Fruit fly (Drosophila melanogaster) whole organism, embryonic: ENCODE results near the gene CG15418.
A peak's percentile ranks its signal among the peaks of the same experiment; 100 is the strongest.

Experiments used
- Abd-B ChIP-seq: fragments of 200-800 bp; sonication (Bioruptor generic); optimal IDR thresholded peaks from 2 replicates; lab custom pipeline; 2018; ENCODE audit warnings: missing biosample characterization, mild to moderate bottlenecking, missing genetic modification characterization, moderate library complexity
- Ada2b ChIP-seq: fragments of 200-800 bp; sonication (Bioruptor generic); IDR thresholded peaks from 2 replicates; pipeline ENCODE4 v1.3.6; 2022; ENCODE audit warnings: missing biosample characterization, missing genetic modification characterization
- Aef1 ChIP-seq: fragments of 200-800 bp; sonication (Bioruptor generic); IDR thresholded peaks from 3 replicates; pipeline ENCODE4 v1.3.6; 2022; ENCODE audit warnings: missing biosample characterization, missing genetic modification characterization
- Antp ChIP-seq: fragments of 200-800 bp; sonication (Bioruptor generic); optimal IDR thresholded peaks from 3 replicates; lab custom pipeline; 2016; ENCODE audit warnings: missing biosample characterization, missing genetic modification characterization
- B-H2 ChIP-seq: fragments of 200-800 bp; sonication (Bioruptor generic); optimal IDR thresholded peaks from 2 replicates; lab custom pipeline; 2018; ENCODE audit warnings: missing biosample characterization, mild to moderate bottlenecking, missing genetic modification characterization
- CG10209 ChIP-seq: fragments of 200-800 bp; sonication (Bioruptor generic); optimal IDR thresholded peaks from 3 replicates; lab custom pipeline; 2017; ENCODE audit warnings: missing biosample characterization, mild to moderate bottlenecking, missing genetic modification characterization, missing genetic modification reagents
- CG10431 ChIP-seq: fragments of 200-800 bp; sonication (Bioruptor generic); optimal IDR thresholded peaks from 3 replicates; lab custom pipeline; 2018; ENCODE audit warnings: missing biosample characterization, mild to moderate bottlenecking, missing genetic modification characterization
- CG12299 ChIP-seq: fragments of 200-800 bp; sonication (Bioruptor generic); optimal IDR thresholded peaks from 2 replicates; lab custom pipeline; 2018; ENCODE audit warnings: missing biosample characterization, mild to moderate bottlenecking, missing genetic modification characterization
- CG12659 ChIP-seq: fragments of 200-800 bp; sonication (Bioruptor generic); optimal IDR thresholded peaks from 3 replicates; lab custom pipeline; 2017; ENCODE audit warnings: mild to moderate bottlenecking, missing biosample characterization, missing genetic modification reagents, missing genetic modification characterization
- CG12769 ChIP-seq: fragments of 200-800 bp; sonication (Bioruptor generic); optimal IDR thresholded peaks from 2 replicates; lab custom pipeline; 2019; ENCODE audit warnings: missing biosample characterization, mild to moderate bottlenecking, missing genetic modification characterization, moderate library complexity
- CG14050 ChIP-seq: fragments of 200-800 bp; sonication (Bioruptor generic); IDR thresholded peaks from 3 replicates; pipeline ENCODE4 v1.3.6; 2022; ENCODE audit warnings: missing biosample characterization, missing genetic modification characterization
- CG14710 ChIP-seq: fragments of 200-800 bp; sonication (Bioruptor generic); optimal IDR thresholded peaks from 3 replicates; lab custom pipeline; 2019; ENCODE audit warnings: missing biosample characterization, mild to moderate bottlenecking, missing genetic modification characterization, moderate library complexity
- CG15514 ChIP-seq: fragments of 200-800 bp; sonication (Bioruptor generic); optimal IDR thresholded peaks from 3 replicates; lab custom pipeline; 2017; ENCODE audit warnings: missing biosample characterization, missing genetic modification characterization, mild to moderate bottlenecking, moderate library complexity, missing genetic modification reagents
- CG16813 ChIP-seq: fragments of 200-800 bp; sonication (Bioruptor generic); IDR thresholded peaks from 3 replicates; pipeline ENCODE4 v1.3.6; 2022; ENCODE audit warnings: missing biosample characterization, missing genetic modification characterization; ENCODE audit not compliant: partially characterized antibody
- CG16815 ChIP-seq: fragments of 200-800 bp; sonication (Bioruptor generic); optimal IDR thresholded peaks from 3 replicates; lab custom pipeline; 2017; ENCODE audit warnings: missing biosample characterization, mild to moderate bottlenecking, missing genetic modification characterization
- CG18476 ChIP-seq: fragments of 200-800 bp; sonication (Bioruptor generic); optimal IDR thresholded peaks from 2 replicates; lab custom pipeline; 2016; ENCODE audit warnings: missing biosample characterization, mild to moderate bottlenecking, missing genetic modification characterization
- CG18619 ChIP-seq: fragments of 200-800 bp; sonication (Bioruptor generic); optimal IDR thresholded peaks from 3 replicates; lab custom pipeline; 2017; ENCODE audit warnings: missing biosample characterization, mild to moderate bottlenecking, missing genetic modification characterization
- CG18764 ChIP-seq: fragments of 200-800 bp; sonication (Bioruptor generic); optimal IDR thresholded peaks from 3 replicates; lab custom pipeline; 2016; ENCODE audit warnings: missing biosample characterization, missing genetic modification characterization
- CG2202 ChIP-seq: fragments of 200-800 bp; sonication (Bioruptor generic); optimal IDR thresholded peaks from 2 replicates; lab custom pipeline; 2018; ENCODE audit warnings: missing biosample characterization, mild to moderate bottlenecking, missing genetic modification characterization
- CG30020 ChIP-seq: fragments of 200-800 bp; optimal IDR thresholded peaks from 2 replicates; lab custom pipeline; 2019; ENCODE audit warnings: missing biosample characterization, mild to moderate bottlenecking, missing genetic modification characterization, moderate library complexity
- CG30431 ChIP-seq: fragments of 200-800 bp; sonication (Bioruptor generic); optimal IDR thresholded peaks from 2 replicates; lab custom pipeline; 2017; ENCODE audit warnings: missing biosample characterization, missing genetic modification characterization
- CG31388 ChIP-seq: fragments of 200-800 bp; sonication (Bioruptor generic); optimal IDR thresholded peaks from 2 replicates; lab custom pipeline; 2016; ENCODE audit warnings: missing biosample characterization, missing genetic modification characterization
- CG32532 ChIP-seq: fragments of 200-800 bp; sonication (Bioruptor generic); IDR thresholded peaks from 2 replicates; pipeline ENCODE4 v1.3.6; 2022; ENCODE audit warnings: missing biosample characterization, missing genetic modification characterization
- CG32767 ChIP-seq: fragments of 200-800 bp; sonication (Bioruptor generic); IDR thresholded peaks from 2 replicates; pipeline ENCODE4 v1.3.6; 2022; ENCODE audit warnings: missing biosample characterization, missing genetic modification characterization
- CG3726 ChIP-seq: fragments of 200-800 bp; sonication (Bioruptor generic); IDR thresholded peaks from 3 replicates; pipeline ENCODE4, ENCODE4 v1.3.6; 2022; ENCODE audit warnings: missing biosample characterization, missing genetic modification characterization
- CG4404 ChIP-seq: fragments of 200-800 bp; sonication (Bioruptor generic); IDR thresholded peaks from 2 replicates; pipeline ENCODE4 v1.3.6; 2022; ENCODE audit warnings: missing biosample characterization, missing genetic modification characterization
- CG4424 ChIP-seq: fragments of 200-800 bp; sonication (Bioruptor generic); optimal IDR thresholded peaks from 3 replicates; lab custom pipeline; 2016; ENCODE audit warnings: missing biosample characterization, missing genetic modification characterization
- CG5180 ChIP-seq: fragments of 200-800 bp; sonication (Bioruptor generic); optimal IDR thresholded peaks from 3 replicates; lab custom pipeline; 2017; ENCODE audit warnings: missing biosample characterization, missing genetic modification characterization, mild to moderate bottlenecking, moderate library complexity, missing genetic modification reagents
- CG6765 ChIP-seq: fragments of 200-800 bp; sonication (Bioruptor generic); optimal IDR thresholded peaks from 3 replicates; lab custom pipeline; 2017; ENCODE audit warnings: missing biosample characterization, mild to moderate bottlenecking, missing genetic modification characterization
- CG7271 ChIP-seq: fragments of 200-800 bp; sonication (Bioruptor generic); optimal IDR thresholded peaks from 2 replicates; lab custom pipeline; 2018; ENCODE audit warnings: missing biosample characterization, mild to moderate bottlenecking, missing genetic modification characterization, moderate library complexity
- CG8359 ChIP-seq: fragments of 200-800 bp; sonication (Bioruptor generic); optimal IDR thresholded peaks from 2 replicates; lab custom pipeline; 2017; ENCODE audit warnings: missing biosample characterization, mild to moderate bottlenecking, missing genetic modification characterization, borderline replicate concordance
- CG9437 ChIP-seq: fragments of 200-800 bp; sonication (Bioruptor generic); optimal IDR thresholded peaks from 2 replicates; lab custom pipeline; 2018; ENCODE audit warnings: missing biosample characterization, mild to moderate bottlenecking, missing genetic modification characterization
- Camta ChIP-seq: fragments of 200-800 bp; sonication (Bioruptor generic); optimal IDR thresholded peaks from 2 replicates; lab custom pipeline; 2016; ENCODE audit warnings: missing biosample characterization, missing genetic modification characterization
- Hr3 ChIP-seq: fragments of 200-800 bp; sonication (Bioruptor generic); optimal IDR thresholded peaks from 3 replicates; lab custom pipeline; 2016; ENCODE audit warnings: missing biosample characterization, missing genetic modification characterization
- Hsf ChIP-seq: fragments of 200-800 bp; sonication (Bioruptor generic); optimal IDR thresholded peaks from 3 replicates; lab custom pipeline; 2016; ENCODE audit warnings: missing biosample characterization, missing genetic modification characterization
- Mes4 ChIP-seq: fragments of 200-800 bp; sonication (Bioruptor generic); optimal IDR thresholded peaks from 2 replicates; lab custom pipeline; 2016; ENCODE audit warnings: missing biosample characterization, missing genetic modification characterization
- YL-1 ChIP-seq: fragments of 200-800 bp; sonication (Bioruptor generic); optimal IDR thresholded peaks from 3 replicates; lab custom pipeline; 2017; ENCODE audit warnings: missing biosample characterization, mild to moderate bottlenecking, missing genetic modification characterization
- ase ChIP-seq: fragments of 200-800 bp; sonication (Bioruptor generic); IDR thresholded peaks from 3 replicates; pipeline ENCODE4 v1.3.6; 2022; ENCODE audit warnings: missing biosample characterization, missing genetic modification characterization
- btn ChIP-seq: fragments of 200-800 bp; sonication (Bioruptor generic); optimal IDR thresholded peaks from 2 replicates; lab custom pipeline; 2016; ENCODE audit warnings: missing biosample characterization, missing genetic modification characterization
- dati ChIP-seq: fragments of 200-800 bp; sonication (Bioruptor generic); IDR thresholded peaks from 2 replicates; pipeline ENCODE4 v1.3.6; 2022; ENCODE audit warnings: missing biosample characterization, missing genetic modification characterization
- fd96Cb ChIP-seq: fragments of 200-800 bp; sonication (Bioruptor generic); optimal IDR thresholded peaks from 2 replicates; lab custom pipeline; 2018; ENCODE audit warnings: missing biosample characterization, mild to moderate bottlenecking, missing genetic modification characterization, moderate library complexity
- lab ChIP-seq: fragments of 200-800 bp; sonication (Bioruptor generic); optimal IDR thresholded peaks from 3 replicates; lab custom pipeline; 2017; ENCODE audit warnings: missing biosample characterization, missing genetic modification characterization, mild to moderate bottlenecking, moderate library complexity, missing genetic modification reagents
- lola ChIP-seq, 3 experiments: fragments of >200 bp in 2 of 3; fragments of 200-800 bp in 1 of 3; sonication (Bioruptor generic) in 1 of 3; optimal IDR thresholded peaks; 2 replicates each; lab custom pipeline; 2017 to 2019; ENCODE audit warnings: missing biosample characterization in 3 of 3, missing genetic modification characterization in 3 of 3, mild to moderate bottlenecking in 1 of 3, moderate library complexity in 1 of 3
- pho ChIP-seq: fragments of 200-800 bp; sonication (Bioruptor generic); optimal IDR thresholded peaks from 2 replicates; lab custom pipeline; 2016; ENCODE audit warnings: missing biosample characterization, missing genetic modification characterization
- ro ChIP-seq: fragments of 200-800 bp; sonication (Bioruptor generic); IDR thresholded peaks from 2 replicates; pipeline ENCODE4 v1.3.6; 2022; ENCODE audit warnings: missing biosample characterization, missing genetic modification characterization
- trh ChIP-seq: fragments of 200-800 bp; sonication (Bioruptor generic); optimal IDR thresholded peaks from 2 replicates; lab custom pipeline; 2016; ENCODE audit warnings: missing biosample characterization, missing genetic modification characterization
- tup ChIP-seq: fragments of 200-800 bp; sonication (Bioruptor generic); optimal IDR thresholded peaks from 2 replicates; lab custom pipeline; 2016; ENCODE audit warnings: missing biosample characterization, mild to moderate bottlenecking, missing genetic modification characterization, moderate library complexity
- vnd ChIP-seq: fragments of 200-800 bp; sonication (Bioruptor generic); IDR thresholded peaks from 3 replicates; pipeline ENCODE4 v1.3.6; 2022; ENCODE audit warnings: missing biosample characterization, missing genetic modification characterization; ENCODE audit not compliant: partially characterized antibody
- wdn ChIP-seq: fragments of 200-800 bp; sonication (Bioruptor generic); IDR thresholded peaks from 2 replicates; pipeline ENCODE4 v1.3.6; 2022; ENCODE audit warnings: missing biosample characterization, missing genetic modification characterization
- zf30C ChIP-seq: fragments of 200-800 bp; sonication (Bioruptor generic); optimal IDR thresholded peaks from 3 replicates; lab custom pipeline; 2018; ENCODE audit warnings: missing biosample characterization, mild to moderate bottlenecking, missing genetic modification characterization

Gene CG15418

dm6 chr2L:3655698-3656105 lies 34.2 kb upstream of the CG15418 start (continued):
- TF ChIP-seq CG9437 (GFP tag; lab: Kevin White, UChicago) (peak; percentile 93), trh (GFP tag; lab: Kevin White, UChicago) (peak; percentile 87), Aef1 (GFP tag; lab: Robert Waterston, UW) (peak; percentile 97), CG32532 (GFP tag; lab: Robert Waterston, UW) (peak; percentile 99), tup (GFP tag; lab: Kevin White, UChicago) (peak; percentile 91), CG5180 (GFP tag; lab: Kevin White, UChicago) (peak; percentile 92), CG4404 (GFP tag; lab: Robert Waterston, UW) (peak; percentile 95), CG32767 (peak; percentile 97), pho (peak; percentile 99), YL-1 (GFP tag; lab: Kevin White, UChicago) (peak; percentile 91), CG12659 (peak; percentile 99), CG10209 (GFP tag; lab: Kevin White, UChicago) (peak; percentile 97), CG7271 (tag; lab: Kevin White, UChicago) (peak; percentile 90), CG6765 (GFP tag; lab: Kevin White, UChicago) (peak; percentile 97), CG8359 (GFP tag; lab: Kevin White, UChicago) (peak; percentile 95), lab (GFP tag; lab: Kevin White, UChicago) (peak; percentile 99), CG18764 (peak; percentile 96), CG14050 (GFP tag; lab: Robert Waterston, UW) (peak; percentile 97), B-H2 (GFP tag; lab: Kevin White, UChicago) (peak; percentile 99), lola (GFP tag; optimal IDR thresholded peaks at IDR 0.05; lab: Kevin White, UChicago) (peak in 1 of 3 experiments; percentile 95), Abd-B (peak; percentile 98), fd96Cb (tag; lab: Kevin White, UChicago) (peak; percentile 98), CG31388 (peak; percentile 94), CG4424 (GFP tag; lab: Kevin White, UChicago) (peak; percentile 98), btn (peak; percentile 96), Hr3 (GFP tag; lab: Kevin White, UChicago) (peak; percentile 95), Antp (GFP tag; lab: Kevin White, UChicago) (peak; percentile 98), Ada2b (GFP tag; lab: Robert Waterston, UW) (peak; percentile 98), CG2202 (tag; lab: Kevin White, UChicago) (peak; percentile 97), CG14710 (peak; percentile 97), CG10431 (GFP tag; lab: Kevin White, UChicago) (peak; percentile 96), dati (GFP tag; lab: Robert Waterston, UW) (peak; percentile 93), CG18619 (peak; percentile 98), ase (GFP tag; lab: Robert Waterston, UW) (peak; percentile 97), zf30C (GFP tag; lab: Kevin White, UChicago) (peak; percentile 49), ro (peak; percentile 93), CG15514 (GFP tag; lab: Kevin White, UChicago) (peak; percentile 94), CG30020 (tag; lab: Kevin White, UChicago) (peak; percentile 87), Hsf (peak; percentile 98), CG12299 (peak; percentile 98), CG18476 (peak; percentile 95), CG3726 (GFP tag; lab: Robert Waterston, UW) (peak; percentile 94), CG12769 (tag; lab: Kevin White, UChicago) (peak; percentile 99), CG30431 (GFP tag; lab: Kevin White, UChicago) (peak; percentile 97), Mes4 (GFP tag; lab: Kevin White, UChicago) (peak; percentile 97), CG16813 (no peak), vnd (GFP tag; lab: Robert Waterston, UW) (no peak), CG16815 (peak; percentile 96), Camta (GFP tag; lab: Kevin White, UChicago) (peak; percentile 98), wdn (GFP tag; lab: Robert Waterston, UW) (peak; percentile 97)
